Fruit fly (Drosophila melanogaster) whole organism, embryonic: ENCODE measurements around the gene CG13077.

ENCODE experiments used
- Adf1 ChIP-seq: fragments of 200-800 bp; sonication (Bioruptor generic); IDR thresholded peaks from 2 replicates; pipeline ENCODE4 v1.3.6; 2022; ENCODE audit warnings: missing biosample characterization, missing genetic modification characterization
- Asciz ChIP-seq: fragments of 200-800 bp; sonication (Bioruptor generic); optimal IDR thresholded peaks from 2 replicates; lab custom pipeline; 2017; ENCODE audit warnings: missing biosample characterization, mild to moderate bottlenecking, missing genetic modification characterization, missing genetic modification reagents
- CG10979 ChIP-seq: fragments of 200-800 bp; sonication (Bioruptor generic); optimal IDR thresholded peaks from 2 replicates; lab custom pipeline; 2018; ENCODE audit warnings: missing biosample characterization, mild to moderate bottlenecking, missing genetic modification characterization, moderate library complexity
- CG11696 ChIP-seq: fragments of 200-800 bp; sonication (Bioruptor generic); IDR thresholded peaks from 2 replicates; pipeline ENCODE4 v1.3.6; 2022; ENCODE audit warnings: missing biosample characterization, missing genetic modification characterization
- CG13296 ChIP-seq: fragments of 200-800 bp; sonication (Bioruptor generic); optimal IDR thresholded peaks from 3 replicates; lab custom pipeline; 2018; ENCODE audit warnings: missing biosample characterization, mild to moderate bottlenecking, missing genetic modification characterization
- CG2199 ChIP-seq: fragments of 200-800 bp; sonication (Bioruptor generic); IDR thresholded peaks from 3 replicates; pipeline ENCODE4 v1.3.6; 2022; ENCODE audit warnings: missing biosample characterization, missing genetic modification characterization
- CG2712 ChIP-seq: fragments of 200-800 bp; optimal IDR thresholded peaks from 3 replicates; lab custom pipeline; 2019; ENCODE audit warnings: missing biosample characterization, mild to moderate bottlenecking, missing genetic modification characterization, moderate library complexity
- CG34224 ChIP-seq: fragments of 200-800 bp; sonication (Bioruptor generic); IDR thresholded peaks from 3 replicates; pipeline ENCODE4 v1.3.6; 2022; ENCODE audit warnings: missing biosample characterization, missing genetic modification characterization; ENCODE audit not compliant: partially characterized antibody
- CG4328 ChIP-seq: fragments of 200-800 bp; sonication (Bioruptor generic); optimal IDR thresholded peaks from 3 replicates; lab custom pipeline; 2017; ENCODE audit warnings: missing biosample characterization, missing genetic modification reagents, missing genetic modification characterization
- CG5953 ChIP-seq: fragments of 200-800 bp; sonication (Bioruptor generic); IDR thresholded peaks from 2 replicates; pipeline ENCODE4 v1.3.6; 2022; ENCODE audit warnings: missing biosample characterization, missing genetic modification characterization
- CG6683 ChIP-seq: fragments of 200-800 bp; sonication (Bioruptor generic); optimal IDR thresholded peaks from 2 replicates; lab custom pipeline; 2017; ENCODE audit warnings: missing biosample characterization, mild to moderate bottlenecking, missing genetic modification characterization, missing genetic modification reagents
- CG6791 ChIP-seq: fragments of 200-800 bp; sonication (Bioruptor generic); IDR thresholded peaks from 3 replicates; pipeline ENCODE4 v1.3.6; 2022; ENCODE audit warnings: missing biosample characterization, missing genetic modification characterization; ENCODE audit not compliant: partially characterized antibody
- CG9797 ChIP-seq: fragments of 200-800 bp; sonication (Bioruptor generic); optimal IDR thresholded peaks from 3 replicates; lab custom pipeline; 2018; ENCODE audit warnings: missing biosample characterization, mild to moderate bottlenecking, missing genetic modification characterization
- CTCF ChIP-seq: fragments of 200-800 bp; sonication (Bioruptor generic); optimal IDR thresholded peaks from 2 replicates; lab custom pipeline; 2017; ENCODE audit warnings: missing biosample characterization, mild to moderate bottlenecking, missing genetic modification characterization, moderate library complexity
- CrebB ChIP-seq: fragments of 200-800 bp; sonication (Bioruptor generic); optimal IDR thresholded peaks from 3 replicates; lab custom pipeline; 2018; ENCODE audit warnings: missing biosample characterization, mild to moderate bottlenecking, missing genetic modification characterization
- D19B ChIP-seq: fragments of 200-800 bp; sonication (Bioruptor generic); optimal IDR thresholded peaks from 2 replicates; lab custom pipeline; 2017; ENCODE audit warnings: missing biosample characterization, mild to moderate bottlenecking, missing genetic modification characterization
- Deaf1 ChIP-seq: fragments of 200-800 bp; optimal IDR thresholded peaks from 3 replicates; lab custom pipeline; 2019; ENCODE audit warnings: missing biosample characterization, mild to moderate bottlenecking, missing genetic modification characterization, moderate library complexity
- Dip3 ChIP-seq: fragments of 200-800 bp; sonication (Bioruptor generic); optimal IDR thresholded peaks from 3 replicates; lab custom pipeline; 2016; ENCODE audit warnings: missing biosample characterization, missing genetic modification characterization
- Doc3 ChIP-seq: fragments of 200-800 bp; sonication (Bioruptor generic); IDR thresholded peaks from 3 replicates; pipeline ENCODE4 v1.3.6; 2022; ENCODE audit warnings: missing biosample characterization, missing genetic modification characterization; ENCODE audit not compliant: partially characterized antibody
- Ets97D ChIP-seq: fragments of 200-800 bp; sonication (Bioruptor generic); optimal IDR thresholded peaks from 3 replicates; lab custom pipeline; 2016; ENCODE audit warnings: missing biosample characterization, missing genetic modification characterization
- Fer2 ChIP-seq: fragments of 200-800 bp; sonication (Bioruptor generic); optimal IDR thresholded peaks from 2 replicates; lab custom pipeline; 2018; ENCODE audit warnings: missing biosample characterization, mild to moderate bottlenecking, missing genetic modification characterization, moderate library complexity
- Hr39 ChIP-seq: fragments of >200 bp; optimal IDR thresholded peaks from 2 replicates; lab custom pipeline; 2017
- MBD-R2 ChIP-seq: fragments of 200-800 bp; sonication (Bioruptor generic); IDR thresholded peaks from 2 replicates; pipeline ENCODE4 v1.3.6; 2022; ENCODE audit warnings: missing biosample characterization, missing genetic modification characterization
- Myb ChIP-seq: fragments of 200-800 bp; sonication (Bioruptor generic); optimal IDR thresholded peaks from 2 replicates; lab custom pipeline; 2016; ENCODE audit warnings: missing biosample characterization, missing genetic modification characterization
- NC2β ChIP-seq: fragments of 200-800 bp; sonication (Bioruptor generic); optimal IDR thresholded peaks from 2 replicates; lab custom pipeline; 2016; ENCODE audit warnings: missing biosample characterization, missing genetic modification characterization
- Oli ChIP-seq: fragments of 200-800 bp; sonication (Bioruptor generic); optimal IDR thresholded peaks from 2 replicates; lab custom pipeline; 2018; ENCODE audit warnings: missing biosample characterization, mild to moderate bottlenecking, missing genetic modification characterization, moderate library complexity
- Opbp ChIP-seq: fragments of 200-800 bp; sonication (Bioruptor generic); IDR thresholded peaks from 3 replicates; pipeline ENCODE4 v1.3.6; 2022; ENCODE audit warnings: missing biosample characterization, missing genetic modification characterization; ENCODE audit not compliant: partially characterized antibody
- Rfx ChIP-seq: fragments of 200-800 bp; sonication (Bioruptor generic); IDR thresholded peaks from 2 replicates; pipeline ENCODE4 v1.3.6; 2022; ENCODE audit warnings: missing biosample characterization, missing genetic modification characterization
- Sox100B ChIP-seq: fragments of 200-800 bp; sonication (Bioruptor generic); optimal IDR thresholded peaks from 3 replicates; lab custom pipeline; 2018; ENCODE audit warnings: missing biosample characterization, mild to moderate bottlenecking, missing genetic modification characterization
- Taf1 ChIP-seq: fragments of 200-800 bp; sonication (Bioruptor generic); IDR thresholded peaks from 2 replicates; pipeline ENCODE4 v1.3.6; 2022; ENCODE audit warnings: missing biosample characterization, missing genetic modification characterization
- Tbp ChIP-seq: fragments of >200 bp; optimal IDR thresholded peaks from 2 replicates; lab custom pipeline; 2018; ENCODE audit warnings: missing biosample characterization, missing genetic modification characterization
- Xbp1 ChIP-seq: fragments of 200-800 bp; sonication (Bioruptor generic); optimal IDR thresholded peaks from 3 replicates; lab custom pipeline; 2016; ENCODE audit warnings: missing biosample characterization, mild to moderate bottlenecking, missing genetic modification characterization
- ato ChIP-seq: fragments of 200-800 bp; sonication (Bioruptor generic); IDR thresholded peaks from 2 replicates; pipeline ENCODE4 v1.3.6; 2022; ENCODE audit warnings: missing biosample characterization, missing genetic modification characterization; ENCODE audit not compliant: partially characterized antibody
- cad ChIP-seq: fragments of >200 bp; optimal IDR thresholded peaks from 2 replicates; lab custom pipeline; 2017; ENCODE audit warnings: missing biosample characterization, missing genetic modification characterization
- chinmo ChIP-seq: fragments of 200-800 bp; sonication (Bioruptor generic); IDR thresholded peaks from 4 replicates; pipeline ENCODE4 v1.3.6; 2022; ENCODE audit warnings: missing biosample characterization, missing genetic modification characterization; ENCODE audit not compliant: partially characterized antibody
- ci ChIP-seq: fragments of 200-800 bp; sonication (Bioruptor generic); IDR thresholded peaks from 3 replicates; pipeline ENCODE4 v1.3.6; 2022; ENCODE audit warnings: missing biosample characterization, missing genetic modification characterization
- cwo ChIP-seq: fragments of 200-800 bp; sonication (Bioruptor generic); optimal IDR thresholded peaks from 3 replicates; lab custom pipeline; 2017; ENCODE audit warnings: missing biosample characterization, missing genetic modification characterization, mild to moderate bottlenecking, moderate library complexity, missing genetic modification reagents
- emc ChIP-seq: fragments of 200-800 bp; sonication (Bioruptor generic); optimal IDR thresholded peaks from 2 replicates; lab custom pipeline; 2016; ENCODE audit warnings: missing biosample characterization, missing genetic modification characterization
- eve ChIP-seq, 2 experiments: fragments of >200 bp; optimal IDR thresholded peaks; 2 replicates each; lab custom pipeline; 2017; ENCODE audit warnings: missing biosample characterization in 2 of 2, missing genetic modification characterization in 2 of 2
- ftz-f1 ChIP-seq: fragments of 200-800 bp; sonication (Bioruptor generic); optimal IDR thresholded peaks from 2 replicates; lab custom pipeline; 2016; ENCODE audit warnings: missing biosample characterization, missing genetic modification characterization
- hkb ChIP-seq, 2 experiments: fragments of 200-800 bp in 1 of 2; fragments of >200 bp in 1 of 2; sonication (Bioruptor generic) in 1 of 2; IDR thresholded peaks in 1 of 2; optimal IDR thresholded peaks in 1 of 2; 2 replicates each; pipeline versions ENCODE4 v1.3.6 to Lab custom; 2017 to 2022; ENCODE audit warnings: missing biosample characterization in 1 of 2, missing genetic modification characterization in 1 of 2
- insv ChIP-seq, 2 experiments: fragments of 200-800 bp; sonication (Bioruptor generic); optimal IDR thresholded peaks; 3 replicates each; lab custom pipeline; 2016 to 2018; ENCODE audit warnings: missing biosample characterization in 2 of 2, missing genetic modification characterization in 2 of 2
- mirr ChIP-seq: fragments of 200-800 bp; sonication (Bioruptor generic); optimal IDR thresholded peaks from 3 replicates; lab custom pipeline; 2018; ENCODE audit warnings: missing biosample characterization, mild to moderate bottlenecking, missing genetic modification characterization
- nerfin-2 ChIP-seq: fragments of 200-800 bp; sonication (Bioruptor generic); IDR thresholded peaks from 2 replicates; pipeline ENCODE4 v1.3.6; 2022; ENCODE audit warnings: missing biosample characterization, missing genetic modification characterization; ENCODE audit not compliant: partially characterized antibody
- nom ChIP-seq: fragments of 200-800 bp; sonication (Bioruptor generic); optimal IDR thresholded peaks from 2 replicates; lab custom pipeline; 2017; ENCODE audit warnings: missing biosample characterization, missing genetic modification characterization, mild to moderate bottlenecking, moderate library complexity, missing genetic modification reagents
- pnt ChIP-seq: fragments of 200-800 bp; sonication (Bioruptor generic); optimal IDR thresholded peaks from 3 replicates; lab custom pipeline; 2016; ENCODE audit warnings: missing biosample characterization, missing genetic modification characterization
- pzg ChIP-seq: fragments of 200-800 bp; sonication (Bioruptor generic); optimal IDR thresholded peaks from 3 replicates; lab custom pipeline; 2018; ENCODE audit warnings: missing biosample characterization, mild to moderate bottlenecking, missing genetic modification characterization, moderate library complexity
- slp2 ChIP-seq: fragments of 200-800 bp; sonication (Bioruptor generic); optimal IDR thresholded peaks from 2 replicates; lab custom pipeline; 2016; ENCODE audit warnings: missing biosample characterization, missing genetic modification characterization
- sr ChIP-seq: fragments of 200-800 bp; sonication (Bioruptor generic); IDR thresholded peaks from 3 replicates; pipeline ENCODE4 v1.3.6; 2022; ENCODE audit warnings: missing biosample characterization, missing genetic modification characterization
- stc ChIP-seq: fragments of 200-800 bp; sonication (Bioruptor generic); IDR thresholded peaks from 2 replicates; pipeline ENCODE4 v1.3.6; 2022; ENCODE audit warnings: missing biosample characterization, missing genetic modification characterization
- zen ChIP-seq: fragments of 200-800 bp; sonication (Bioruptor generic); optimal IDR thresholded peaks from 3 replicates; lab custom pipeline; 2018; ENCODE audit warnings: missing biosample characterization, mild to moderate bottlenecking, missing genetic modification characterization, moderate library complexity
- zfh2 ChIP-seq: fragments of 200-800 bp; sonication (Bioruptor generic); optimal IDR thresholded peaks from 2 replicates; lab custom pipeline; 2016; ENCODE audit warnings: missing biosample characterization, missing genetic modification characterization

The CG13077 gene

dm6 chr2L:19548158-19548557, 17.5 kb upstream of the CG13077 start, which contains the start of gene Tep4 (continued):
- TF ChIP-seq zen (no peak), mirr (GFP tag; lab: Kevin White, UChicago) (peak; percentile 53), CG4328 (GFP tag; lab: Kevin White, UChicago) (no peak), cad (GFP tag; lab: Kevin White, UChicago) (no peak), CG34224 (peak; percentile 36; the same call in 1 of the 3 replicates), Doc3 (GFP tag; lab: Robert Waterston, UW) (no peak), slp2 (no peak), nom (GFP tag; lab: Kevin White, UChicago) (peak; percentile 2), Fer2 (tag; lab: Kevin White, UChicago) (no peak), CG10979 (tag; lab: Kevin White, UChicago) (no peak), Rfx (GFP tag; lab: Robert Waterston, UW) (no peak), MBD-R2 (GFP tag; lab: Robert Waterston, UW) (no peak), nerfin-2 (GFP tag; lab: Robert Waterston, UW) (no peak), hkb (optimal IDR thresholded peaks at IDR 0.05; lab: Kevin White, UChicago) (no peak), hkb (GFP tag; IDR thresholded peaks at IDR 0.05; lab: Robert Waterston, UW) (no peak), CG9797 (GFP tag; lab: Kevin White, UChicago) (no peak), sr (GFP tag; lab: Robert Waterston, UW) (no peak), stc (GFP tag; lab: Robert Waterston, UW) (no peak), pzg (GFP tag; lab: Kevin White, UChicago) (no peak), Oli (tag; lab: Kevin White, UChicago) (no peak), CG6791 (GFP tag; lab: Robert Waterston, UW) (no peak), CG2199 (GFP tag; lab: Robert Waterston, UW) (0 out of 3 replicates have a peak, but pooled peaks have one; percentile 6), ftz-f1 (GFP tag; lab: Kevin White, UChicago) (no peak), ci (GFP tag; lab: Robert Waterston, UW) (no peak), Sox100B (GFP tag; lab: Kevin White, UChicago) (no peak), CG13296 (GFP tag; lab: Kevin White, UChicago) (no peak), Opbp (GFP tag; lab: Robert Waterston, UW) (no peak), pnt (GFP tag; lab: Kevin White, UChicago) (no peak), Xbp1 (no peak), Asciz (GFP tag; lab: Kevin White, UChicago) (no peak), eve (GFP tag; optimal IDR thresholded peaks at IDR 0.05; lab: Kevin White, UChicago) (peak in 1 of 2 experiments; percentile 38), NC2β (GFP tag; lab: Kevin White, UChicago) (no peak), CG2712 (no peak), CG6683 (no peak), cwo (no peak), Tbp (GFP tag; lab: Kevin White, UChicago) (no peak), CG11696 (GFP tag; lab: Robert Waterston, UW) (no peak), chinmo (GFP tag; lab: Robert Waterston, UW) (peak; percentile 92; the same call in 3 of the 4 replicates), zfh2 (no peak), insv (GFP tag; optimal IDR thresholded peaks at IDR 0.05; lab: Kevin White, UChicago) (no peak), ato (GFP tag; lab: Robert Waterston, UW) (no peak), CTCF (GFP tag; lab: Kevin White, UChicago) (no peak), Taf1 (GFP tag; lab: Robert Waterston, UW) (no peak), CG5953 (GFP tag; lab: Robert Waterston, UW) (no peak), Dip3 (no peak), Myb (GFP tag; lab: Kevin White, UChicago) (no peak), Adf1 (no peak), Hr39 (no peak), Deaf1 (tag; lab: Kevin White, UChicago) (peak; percentile 40), Ets97D (GFP tag; lab: Kevin White, UChicago) (no peak), emc (GFP tag; lab: Kevin White, UChicago) (no peak), D19B (GFP tag; lab: Kevin White, UChicago) (peak; percentile 43), CrebB (tag; lab: Kevin White, UChicago) (peak; percentile 54)
